Worm (Caenorhabditis elegans): ENCODE results near the gene Y46E12A.2.

Y46E12A.2 gene

ce11 chrIII:1763222-1763621 is 4.5 kb downstream of the Y46E12A.2 start, which contains the start of gene cnc-6:
Gene cnc-6 (plus strand): TSS chrIII:1763522.
- TF ChIP-seq nhr-12 (tag; optimal IDR thresholded peaks at IDR 0.05): no peak
- TF ChIP-seq sem-4 (tag; optimal IDR thresholded peaks at IDR 0.05): no peak
- TF ChIP-seq alr-1 (tag; optimal IDR thresholded peaks at IDR 0.05): no peak
- TF ChIP-seq nhr-129 (tag; optimal IDR thresholded peaks at IDR 0.05): no peak
- no peak for TF ChIP-seq C34F6.9 (tag; optimal IDR thresholded peaks at IDR 0.05)
- TF ChIP-seq lin-13 (GFP tag; optimal IDR thresholded peaks at IDR 0.05): no peak
- no peak for TF ChIP-seq R02D3.7 (tag; optimal IDR thresholded peaks at IDR 0.05)
- no peak for TF ChIP-seq lin-39 (tag; optimal IDR thresholded peaks at IDR 0.05)
- no peak for TF ChIP-seq aly-2 (tag; optimal IDR thresholded peaks at IDR 0.05)
- TF ChIP-seq crh-2 (tag; optimal IDR thresholded peaks at IDR 0.05): no peak
- TF ChIP-seq ztf-1 (GFP tag; conservative IDR thresholded peaks at IDR 0.05): no peak
- TF ChIP-seq unc-39 (tag; optimal IDR thresholded peaks at IDR 0.05): no peak
- TF ChIP-seq dmd-4 (tag; optimal IDR thresholded peaks at IDR 0.05): no peak
- TF ChIP-seq snpc-4 (tag; optimal IDR thresholded peaks at IDR 0.05): no peak
- no peak for TF ChIP-seq skn-1 (tag; optimal IDR thresholded peaks at IDR 0.05)

- TF ChIP-seq dmd-4 (tag; optimal IDR thresholded peaks at IDR 0.05): no peak
- TF ChIP-seq ztf-11 (tag; optimal IDR thresholded peaks at IDR 0.05): no peak
- no peak for TF ChIP-seq nhr-6 (tag; optimal IDR thresholded peaks at IDR 0.05)
- no peak for TF ChIP-seq unc-39 (tag; optimal IDR thresholded peaks at IDR 0.05)
These were observed 5.7 kb downstream of the Y46E12A.2 start for ce11 chrIII:1764463-1764862.

ce11 chrIII:1769993-1770392 is 11.3 kb downstream of the Y46E12A.2 start, which contains the start of gene tbx-43:
Gene tbx-43 (minus strand): TSS chrIII:1770093.
- TF ChIP-seq unc-39 (tag; optimal IDR thresholded peaks at IDR 0.05) (no peak), peb-1 (tag; optimal IDR thresholded peaks at IDR 0.05) (no peak), ztf-11 (tag; optimal IDR thresholded peaks at IDR 0.05) (no peak), nhr-21 (tag; optimal IDR thresholded peaks at IDR 0.05) (no peak), zag-1 (tag; optimal IDR thresholded peaks at IDR 0.05) (no peak), sma-3 (GFP tag; optimal IDR thresholded peaks at IDR 0.05) (no peak), lsy-2 (tag; optimal IDR thresholded peaks at IDR 0.05) (no peak), skn-1 (tag; optimal IDR thresholded peaks at IDR 0.05) (no peak), gmeb-1 (tag; optimal IDR thresholded peaks at IDR 0.05) (no peak), ceh-16 (tag; optimal IDR thresholded peaks at IDR 0.05) (no peak), lin-39 (tag; optimal IDR thresholded peaks at IDR 0.05) (no peak), F13H6.1 (tag; optimal IDR thresholded peaks at IDR 0.05) (no peak), mdl-1 (tag; optimal IDR thresholded peaks at IDR 0.05) (no peak), Y55F3AM.14 (GFP tag; optimal IDR thresholded peaks at IDR 0.05) (no peak), blmp-1 (tag; optimal IDR thresholded peaks at IDR 0.05; ENCODE audit: insufficient read depth) (no peak), unc-62 (GFP tag; optimal IDR thresholded peaks at IDR 0.05) (no peak), ztf-1 (GFP tag; conservative IDR thresholded peaks at IDR 0.05) (no peak), sma-9 (GFP tag; optimal IDR thresholded peaks at IDR 0.05) (no peak), sma-9 (tag; optimal IDR thresholded peaks at IDR 0.05) (no peak)

ce11 chrIII:1777468-1777867 is 18.7 kb downstream of the Y46E12A.2 start, which contains the start of gene Y39A3CL.3:
Gene Y39A3CL.3 (plus strand): TSS chrIII:1777802.
- TF ChIP-seq fos-1 (tag; optimal IDR thresholded peaks at IDR 0.05) (no peak), lsy-2 (tag; optimal IDR thresholded peaks at IDR 0.05) (peak; percentile 92 to 97), lin-13 (GFP tag; optimal IDR thresholded peaks at IDR 0.05) (peak; percentile 39), gmeb-1 (tag; optimal IDR thresholded peaks at IDR 0.05) (peak; percentile 46), elt-1 (tag; optimal IDR thresholded peaks at IDR 0.05) (no peak), C34F6.9 (tag; optimal IDR thresholded peaks at IDR 0.05) (peak; percentile 44), unc-55 (GFP tag; optimal IDR thresholded peaks at IDR 0.05) (peak; percentile 55)

ce11 chrIII:1777969-1778368 is 19.2 kb downstream of the Y46E12A.2 start, which contains the start of gene Y39A3CL.4:
Gene Y39A3CL.4 (minus strand): TSS chrIII:1778069.
- TF ChIP-seq skn-1 (tag; optimal IDR thresholded peaks at IDR 0.05) (no peak), nhr-6 (tag; optimal IDR thresholded peaks at IDR 0.05) (no peak), ceh-16 (tag; optimal IDR thresholded peaks at IDR 0.05) (no peak), gmeb-1 (tag; optimal IDR thresholded peaks at IDR 0.05) (no peak), sma-3 (GFP tag; optimal IDR thresholded peaks at IDR 0.05) (no peak), lin-13 (GFP tag; optimal IDR thresholded peaks at IDR 0.05) (no peak), lin-11 (tag; optimal IDR thresholded peaks at IDR 0.05) (no peak), elt-1 (tag; optimal IDR thresholded peaks at IDR 0.05) (no peak), aly-2 (tag; optimal IDR thresholded peaks at IDR 0.05) (no peak), nhr-129 (tag; optimal IDR thresholded peaks at IDR 0.05) (no peak), dmd-4 (tag; optimal IDR thresholded peaks at IDR 0.05) (no peak), nhr-11 (tag; optimal IDR thresholded peaks at IDR 0.05) (no peak), elt-3 (tag; optimal IDR thresholded peaks at IDR 0.05) (no peak), crh-2 (tag; optimal IDR thresholded peaks at IDR 0.05) (no peak), mab-5 (tag; optimal IDR thresholded peaks at IDR 0.05) (no peak)

Measured in whole organism, L2 larva.